Worm (Caenorhabditis elegans): ENCODE data around the gene R09A8.9.

The R09A8.9 gene

DNA sequence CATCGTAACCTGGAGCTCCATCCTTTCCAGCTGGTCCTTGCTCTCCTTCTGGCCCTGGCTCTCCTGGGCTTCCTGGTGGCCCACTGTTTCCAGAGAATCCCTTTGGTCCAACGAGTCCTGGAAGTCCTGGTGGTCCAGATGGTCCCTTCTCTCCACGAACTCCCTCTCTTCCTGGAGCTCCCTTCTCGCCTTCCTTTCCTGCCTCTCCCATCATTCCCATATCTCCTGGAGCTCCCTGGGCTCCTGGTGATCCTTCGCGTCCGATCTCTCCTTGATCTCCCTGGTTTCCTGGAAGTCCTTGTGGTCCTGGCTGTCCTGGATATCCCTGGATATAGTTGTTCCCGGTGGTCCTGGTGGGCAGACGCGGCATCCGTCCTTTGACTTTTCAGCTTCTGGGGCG, 32.5 kb downstream of the R09A8.9 start:
- no peak for TF ChIP-seq sptf-1 (tag; optimal IDR thresholded peaks at IDR 0.05)
- TF ChIP-seq snu-23 (GFP tag; optimal IDR thresholded peaks at IDR 0.05) = no peak
- TF ChIP-seq zip-4 (GFP tag; optimal IDR thresholded peaks at IDR 0.05) = no peak
- TF ChIP-seq ceh-8 (GFP tag; optimal IDR thresholded peaks at IDR 0.05) = no peak
- no peak for TF ChIP-seq nhr-71 (tag; optimal IDR thresholded peaks at IDR 0.05)
- TF ChIP-seq hlh-17 (GFP tag; optimal IDR thresholded peaks at IDR 0.05; ENCODE audit: borderline replicate concordance) = no peak
- no peak for TF ChIP-seq egl-27 (tag; optimal IDR thresholded peaks at IDR 0.05)
- no peak for TF ChIP-seq ztf-4 (tag; optimal IDR thresholded peaks at IDR 0.05)
- no peak for TF ChIP-seq nhr-85 (tag)
- TF ChIP-seq F16B12.6 (tag; optimal IDR thresholded peaks at IDR 0.05) = no peak

DNA sequence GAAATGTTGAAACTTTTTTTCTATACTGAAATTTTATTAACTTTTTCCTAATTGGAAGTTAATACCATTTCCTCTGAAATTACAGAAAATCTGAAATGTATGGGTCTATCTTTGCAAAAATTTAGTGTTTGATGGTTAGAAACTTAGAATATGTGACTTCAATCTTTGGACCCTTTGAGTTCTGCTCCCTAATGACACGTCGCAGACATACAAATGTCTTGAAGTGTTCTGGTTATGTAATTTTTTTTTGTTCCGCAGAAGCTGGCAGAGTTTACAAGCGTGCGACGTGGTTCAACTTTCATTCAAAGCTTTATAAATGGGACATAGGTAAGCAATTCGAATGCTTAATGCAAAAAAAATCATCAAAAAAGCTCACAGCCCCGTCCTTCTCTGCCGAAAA, 34.2 kb downstream of the R09A8.9 start:
- no peak for TF ChIP-seq dpl-1 (GFP tag; optimal IDR thresholded peaks at IDR 0.05)
- TF ChIP-seq efl-3 (GFP tag; optimal IDR thresholded peaks at IDR 0.05) = no peak
- TF ChIP-seq lsy-2 (tag; optimal IDR thresholded peaks at IDR 0.05) = no peak
- no peak for TF ChIP-seq dsc-1 (tag; optimal IDR thresholded peaks at IDR 0.05)
- TF ChIP-seq nhr-237 (tag; optimal IDR thresholded peaks at IDR 0.05) = no peak
- no peak for TF ChIP-seq lin-14 (GFP tag; optimal IDR thresholded peaks at IDR 0.05)
- no peak for TF ChIP-seq unc-30 (tag; optimal IDR thresholded peaks at IDR 0.05)
- no peak for TF ChIP-seq pag-3 (tag; optimal IDR thresholded peaks at IDR 0.05; ENCODE audit: borderline replicate concordance, insufficient read depth)

DNA sequence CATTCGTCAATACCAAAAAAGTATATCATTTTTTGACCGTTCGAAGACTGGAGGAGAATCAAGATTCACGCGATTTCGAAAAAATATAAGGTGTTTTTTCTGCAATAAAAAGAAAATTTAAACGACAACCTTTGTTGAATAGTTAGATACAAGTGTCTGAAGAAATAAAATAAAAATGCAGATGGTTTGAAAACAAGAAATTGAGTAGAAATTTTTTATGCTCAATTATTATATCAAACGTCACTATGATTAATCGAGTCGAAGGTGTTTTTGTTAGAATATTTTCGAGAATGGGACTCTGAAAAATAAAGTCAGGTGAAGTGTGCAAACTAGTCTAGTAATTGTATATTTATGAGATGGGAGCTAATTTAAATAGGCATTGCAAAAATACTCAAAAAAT, 36.7 kb downstream of the R09A8.9 start, which contains the start of gene R09A8.5:
Gene R09A8.5 (minus strand): TSS at position 101 of the 400 bp plus-strand sequence.
- TF ChIP-seq nhr-84 (tag; optimal IDR thresholded peaks at IDR 0.05) (no peak), dpl-1 (GFP tag; optimal IDR thresholded peaks at IDR 0.05) (no peak), zip-4 (GFP tag; optimal IDR thresholded peaks at IDR 0.05) (no peak), ceh-90 (tag; optimal IDR thresholded peaks at IDR 0.05) (no peak), unc-130 (tag; optimal IDR thresholded peaks at IDR 0.05) (no peak)

DNA sequence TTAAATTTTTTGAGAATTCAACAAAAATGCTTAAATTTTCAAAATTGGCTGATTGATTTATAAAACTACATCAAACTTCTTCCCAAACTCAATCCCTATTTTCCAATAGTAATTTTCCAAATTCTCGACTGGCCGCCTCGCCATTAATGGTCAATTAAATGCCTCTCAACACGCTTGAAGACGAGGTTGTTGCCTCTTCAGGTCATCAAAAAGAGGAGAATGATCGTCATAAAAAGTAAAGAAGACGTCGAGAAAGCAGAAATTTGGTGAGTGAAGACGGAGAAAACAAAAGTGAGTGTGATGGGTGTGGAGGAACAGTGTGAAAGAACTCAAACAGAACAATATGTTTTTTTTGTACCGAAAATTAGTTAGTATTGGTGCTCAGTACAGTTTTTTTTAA, 37.2 kb downstream of the R09A8.9 start:
- peak; percentile 76 for TF ChIP-seq nhr-85 (tag)
- TF ChIP-seq hlh-4 (tag; optimal IDR thresholded peaks at IDR 0.05) = no peak
- no peak for TF ChIP-seq elt-2 (tag; optimal IDR thresholded peaks at IDR 0.05)
- no peak for TF ChIP-seq nhr-77 (tag; optimal IDR thresholded peaks at IDR 0.05)
- peak; percentile 55 for TF ChIP-seq lin-14 (GFP tag; optimal IDR thresholded peaks at IDR 0.05)
- TF ChIP-seq Y116A8C.19 (tag; optimal IDR thresholded peaks at IDR 0.05; ENCODE audit: borderline replicate concordance) = no peak
- no peak for TF ChIP-seq zag-1 (tag; optimal IDR thresholded peaks at IDR 0.05)
- TF ChIP-seq blmp-1 (tag; optimal IDR thresholded peaks at IDR 0.05) = peak; percentile 90
- TF ChIP-seq hpl-2 (GFP tag; optimal IDR thresholded peaks at IDR 0.05) = no peak

DNA sequence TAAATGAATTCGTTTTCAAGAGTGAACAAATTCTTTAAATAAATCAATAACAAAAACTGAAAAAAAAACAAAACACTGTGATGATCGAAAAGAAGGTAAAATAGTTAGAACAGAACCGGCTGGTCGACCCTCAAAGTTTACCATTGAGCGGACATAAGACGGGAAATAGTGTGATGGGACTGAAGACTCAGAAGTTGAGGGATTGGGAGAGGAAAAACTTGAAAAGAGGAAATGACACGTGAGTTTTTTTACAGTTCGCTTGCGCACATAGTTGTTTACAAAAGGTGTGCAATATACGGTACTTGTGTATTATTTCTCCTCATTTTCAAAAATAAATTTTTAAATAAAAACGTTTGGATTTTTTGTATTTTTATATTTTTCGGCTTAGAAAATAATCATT, 39.2 kb downstream of the R09A8.9 start:
- TF ChIP-seq nhr-20 (tag; optimal IDR thresholded peaks at IDR 0.05) (peak; percentile 43), nhr-84 (tag; optimal IDR thresholded peaks at IDR 0.05) (no peak), lsy-2 (tag; optimal IDR thresholded peaks at IDR 0.05) (peak in 1 of 2 experiments; percentile 33), snu-23 (GFP tag; optimal IDR thresholded peaks at IDR 0.05) (peak; percentile 55), C16A3.4 (tag; optimal IDR thresholded peaks at IDR 0.05) (no peak), alr-1 (tag; optimal IDR thresholded peaks at IDR 0.05; ENCODE audit: borderline replicate concordance) (no peak), lin-14 (GFP tag; optimal IDR thresholded peaks at IDR 0.05) (peak; percentile 80), mdl-1 (tag; optimal IDR thresholded peaks at IDR 0.05) (peak in 1 of 2 experiments; percentile 42), skn-1 (tag; optimal IDR thresholded peaks at IDR 0.05) (peak; percentile 10), hpl-2 (GFP tag; optimal IDR thresholded peaks at IDR 0.05) (no peak), fos-1 (tag; optimal IDR thresholded peaks at IDR 0.05) (no peak), dsc-1 (tag; optimal IDR thresholded peaks at IDR 0.05) (no peak), nhr-71 (tag; optimal IDR thresholded peaks at IDR 0.05) (no peak), pax-3 (tag; optimal IDR thresholded peaks at IDR 0.05) (no peak), rnt-1 (tag; optimal IDR thresholded peaks at IDR 0.05) (no peak), nhr-85 (tag) (peak; percentile 65), tbx-2 (tag; optimal IDR thresholded peaks at IDR 0.05) (peak; percentile 25), Y116A8C.19 (tag; optimal IDR thresholded peaks at IDR 0.05; ENCODE audit: borderline replicate concordance) (no peak), mep-1 (tag; optimal IDR thresholded peaks at IDR 0.05) (peak; percentile 34), C34B4.2 (tag; optimal IDR thresholded peaks at IDR 0.05) (no peak), nhr-19 (GFP tag; conservative IDR thresholded peaks at IDR 0.05) (no peak)

Measured in whole organism, L1 larva.